Worm (Caenorhabditis elegans): ENCODE results near the gene C14B9.2.

C14B9.2 gene

DNA sequence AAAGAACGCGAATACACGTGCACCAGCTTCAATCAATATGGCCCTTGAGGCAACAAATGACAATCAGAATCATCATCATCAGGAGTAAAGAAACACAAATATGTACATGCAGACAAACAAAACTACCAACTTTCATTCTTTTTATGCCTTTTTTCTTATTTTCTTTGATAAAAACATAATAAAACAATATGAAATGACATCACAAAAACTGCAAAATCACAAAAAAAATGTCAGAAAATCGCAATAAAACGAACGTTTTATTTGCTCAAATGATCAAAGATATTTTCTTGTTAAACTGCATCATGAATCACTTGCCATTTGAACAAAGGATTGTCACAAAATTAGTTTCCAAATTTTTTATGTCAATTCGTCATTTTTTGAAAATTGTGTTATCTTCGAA is 21.0 kb downstream of the C14B9.2 start:
- TF ChIP-seq drap-1 (GFP tag; optimal IDR thresholded peaks at IDR 0.05), result no peak
- TF ChIP-seq nhr-28 (tag; optimal IDR thresholded peaks at IDR 0.05), result no peak
- no peak for TF ChIP-seq sptf-1 (tag; optimal IDR thresholded peaks at IDR 0.05)
- no peak for TF ChIP-seq tbx-8 (GFP tag; optimal IDR thresholded peaks at IDR 0.05)
- no peak for TF ChIP-seq unc-39 (tag; optimal IDR thresholded peaks at IDR 0.05)
- no peak for TF ChIP-seq zip-8 (tag; optimal IDR thresholded peaks at IDR 0.05)
- no peak for TF ChIP-seq ham-2 (GFP tag; optimal IDR thresholded peaks at IDR 0.05)
- TF ChIP-seq ces-1 (GFP tag; optimal IDR thresholded peaks at IDR 0.05), result no peak
- no peak for TF ChIP-seq snpc-4 (tag; optimal IDR thresholded peaks at IDR 0.05)
- no peak for TF ChIP-seq ceh-83 (GFP tag; optimal IDR thresholded peaks at IDR 0.05)
- TF ChIP-seq mab-5 (tag; optimal IDR thresholded peaks at IDR 0.05), result no peak
- TF ChIP-seq cnd-1 (tag; optimal IDR thresholded peaks at IDR 0.05), result no peak
- TF ChIP-seq pha-4 (tag; optimal IDR thresholded peaks at IDR 0.05), result no peak
- TF ChIP-seq ztf-11 (tag; optimal IDR thresholded peaks at IDR 0.05), result no peak
- TF ChIP-seq mep-1 (tag; optimal IDR thresholded peaks at IDR 0.05), result no peak
- no peak for TF ChIP-seq hlh-1 (tag; optimal IDR thresholded peaks at IDR 0.05)

DNA sequence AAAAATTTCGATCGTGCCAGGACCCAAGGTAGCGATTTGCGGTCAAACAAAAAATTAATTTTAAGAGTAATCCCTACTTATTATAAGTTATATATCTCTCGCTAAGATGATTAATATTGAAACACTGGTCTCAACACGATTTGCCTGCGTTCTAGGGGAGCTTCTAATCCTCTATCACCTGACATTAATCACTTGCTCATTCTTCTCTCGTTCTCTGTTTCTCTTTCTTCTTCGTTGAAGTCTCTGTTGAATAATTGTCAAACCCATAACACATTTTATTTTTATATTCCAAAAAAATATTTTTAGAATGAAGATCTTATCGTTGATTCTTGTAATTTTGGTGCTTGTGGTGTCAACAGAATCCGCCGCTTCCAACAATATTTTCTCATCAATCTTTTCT is 21.7 kb downstream of the C14B9.2 start, which contains the start of gene D2007.1:
D2007.1 (plus strand) TSS at position 301 of the 400 bp plus-strand sequence.
- TF ChIP-seq nhr-76 (tag; optimal IDR thresholded peaks at IDR 0.05) (no peak), lsy-2 (tag; optimal IDR thresholded peaks at IDR 0.05) (no peak), blmp-1 (tag; optimal IDR thresholded peaks at IDR 0.05) (no peak), unc-120 (tag; optimal IDR thresholded peaks at IDR 0.05; ENCODE audit: poor library complexity, severe bottlenecking) (no peak), unc-39 (tag; optimal IDR thresholded peaks at IDR 0.05) (no peak), drap-1 (GFP tag; optimal IDR thresholded peaks at IDR 0.05) (no peak), nhr-2 (tag; optimal IDR thresholded peaks at IDR 0.05) (no peak), snpc-4 (tag; optimal IDR thresholded peaks at IDR 0.05) (no peak), cnd-1 (tag; optimal IDR thresholded peaks at IDR 0.05) (no peak), zip-8 (tag; optimal IDR thresholded peaks at IDR 0.05) (no peak), ceh-43 (GFP tag; optimal IDR thresholded peaks at IDR 0.05) (no peak), lin-13 (tag; optimal IDR thresholded peaks at IDR 0.05) (no peak), elt-3 (tag; optimal IDR thresholded peaks at IDR 0.05) (no peak), mab-5 (tag; optimal IDR thresholded peaks at IDR 0.05) (no peak), hlh-1 (tag; optimal IDR thresholded peaks at IDR 0.05) (no peak), flh-1 (GFP tag; optimal IDR thresholded peaks at IDR 0.05) (no peak), lin-32 (GFP tag; optimal IDR thresholded peaks at IDR 0.05) (no peak), nhr-28 (tag; optimal IDR thresholded peaks at IDR 0.05) (no peak), sem-2 (GFP tag; optimal IDR thresholded peaks at IDR 0.05) (no peak), nhr-237 (tag; optimal IDR thresholded peaks at IDR 0.05) (no peak)

DNA sequence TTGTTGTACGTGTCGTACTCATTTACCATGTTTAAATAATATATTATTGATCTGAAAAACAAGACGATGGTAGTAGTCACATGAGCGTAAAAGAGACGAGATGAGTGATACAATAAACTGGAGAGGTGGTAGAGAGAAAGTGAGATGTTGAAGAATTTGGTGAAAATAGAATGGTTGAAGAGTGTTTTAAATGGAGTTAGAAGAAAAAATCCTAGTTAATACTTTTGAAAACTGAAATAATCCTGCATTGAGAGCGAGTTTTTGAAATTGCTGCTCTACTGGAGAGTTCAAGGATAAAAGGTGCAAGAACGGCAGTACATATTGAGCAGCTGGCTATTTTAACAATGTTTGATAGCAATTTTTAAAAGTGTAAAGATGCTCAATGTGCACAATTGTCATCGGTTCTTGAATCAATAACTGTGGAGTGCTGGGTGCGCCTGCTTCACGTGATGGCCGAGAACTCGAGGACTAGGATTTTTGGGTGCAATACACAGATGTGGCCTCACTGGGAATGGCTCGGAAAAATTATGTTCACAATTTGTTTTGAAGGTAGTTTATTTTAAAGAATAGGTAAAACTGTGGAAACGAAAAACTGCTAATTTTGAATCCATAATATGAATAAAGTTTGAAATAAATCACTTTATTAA is 24.8 kb downstream of the C14B9.2 start, which contains the start of gene atg-13:
atg-13 (minus strand) TSS at position 51 of the 647 bp plus-strand sequence.
- TF ChIP-seq ceh-39 (tag; optimal IDR thresholded peaks at IDR 0.05), result peak; percentile 7
- peak; percentile 49 for TF ChIP-seq hlh-1 (tag; optimal IDR thresholded peaks at IDR 0.05)
- no peak for TF ChIP-seq ham-2 (GFP tag; optimal IDR thresholded peaks at IDR 0.05)

DNA sequence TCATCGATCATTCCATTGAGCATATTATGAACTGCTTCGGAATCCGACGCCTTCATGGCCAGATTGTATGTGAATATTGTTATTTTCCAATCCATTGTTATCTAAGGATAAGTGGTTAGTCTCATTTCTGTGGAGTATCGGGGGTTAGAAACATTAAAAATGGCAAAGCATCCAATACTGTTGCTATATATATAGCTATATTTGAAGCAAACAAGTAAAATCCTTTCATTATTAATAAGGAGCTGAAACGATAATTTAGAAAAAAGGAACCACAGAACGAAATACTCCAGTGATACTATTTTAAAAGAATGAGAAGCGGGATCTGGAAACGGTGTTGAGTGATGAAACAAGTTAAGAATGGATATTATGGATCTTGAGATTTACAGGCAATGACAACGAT is 27.8 kb downstream of the C14B9.2 start, which contains the start of gene inpp-5K:
inpp-5K (minus strand) TSS at position 101 of the 400 bp plus-strand sequence.
- no peak for TF ChIP-seq pha-4 (tag; optimal IDR thresholded peaks at IDR 0.05)
- no peak for TF ChIP-seq nhr-12 (tag; optimal IDR thresholded peaks at IDR 0.05)
- TF ChIP-seq mab-5 (tag; optimal IDR thresholded peaks at IDR 0.05), result no peak
- TF ChIP-seq elt-3 (tag; optimal IDR thresholded peaks at IDR 0.05), result no peak
- no peak for TF ChIP-seq snpc-4 (tag; optimal IDR thresholded peaks at IDR 0.05)
- no peak for TF ChIP-seq ceh-39 (tag; optimal IDR thresholded peaks at IDR 0.05)
- no peak for TF ChIP-seq zip-8 (tag; optimal IDR thresholded peaks at IDR 0.05)
- no peak for TF ChIP-seq drap-1 (GFP tag; optimal IDR thresholded peaks at IDR 0.05)
- TF ChIP-seq lin-32 (GFP tag; optimal IDR thresholded peaks at IDR 0.05), result no peak
- TF ChIP-seq unc-120 (tag; optimal IDR thresholded peaks at IDR 0.05; ENCODE audit: poor library complexity, severe bottlenecking), result no peak
- no peak for TF ChIP-seq hlh-1 (tag; optimal IDR thresholded peaks at IDR 0.05)
- TF ChIP-seq ceh-83 (GFP tag; optimal IDR thresholded peaks at IDR 0.05), result no peak
- no peak for TF ChIP-seq nhr-2 (tag; optimal IDR thresholded peaks at IDR 0.05)
- TF ChIP-seq nhr-76 (tag; optimal IDR thresholded peaks at IDR 0.05), result no peak
- no peak for TF ChIP-seq blmp-1 (tag; optimal IDR thresholded peaks at IDR 0.05)
- no peak for TF ChIP-seq M03D4.4 (tag; optimal IDR thresholded peaks at IDR 0.05)
- no peak for TF ChIP-seq nhr-28 (tag; optimal IDR thresholded peaks at IDR 0.05)
- no peak for TF ChIP-seq bed-3 (GFP tag; optimal IDR thresholded peaks at IDR 0.05)
- no peak for TF ChIP-seq ztf-11 (tag; optimal IDR thresholded peaks at IDR 0.05)

All from whole organism, mixed stage, embryonic.